Worm (Caenorhabditis elegans) whole organism, mixed stage, embryonic: ENCODE results near the gene cal-2.

Experiments
- blmp-1 ChIP-seq: fragments of 150-350 bp; optimal IDR thresholded peaks from 2 replicates; lab custom pipeline; 2014; ENCODE audit warnings: missing biosample characterization, missing genetic modification characterization
- ces-1 ChIP-seq: fragments of 150-350 bp; optimal IDR thresholded peaks from 2 replicates; lab custom pipeline; 2014; ENCODE audit warnings: missing biosample characterization, missing genetic modification reagents, missing genetic modification characterization
- drap-1 ChIP-seq: fragments of 200-800 bp; sonication (Bioruptor generic); optimal IDR thresholded peaks from 3 replicates; lab custom pipeline; 2018; ENCODE audit warnings: mild to moderate bottlenecking, missing genetic modification characterization, missing compliant biosample characterization
- elt-1 ChIP-seq: sonication (generic microtip); optimal IDR thresholded peaks from 2 replicates; lab custom pipeline; 2017; ENCODE audit warnings: missing genetic modification characterization, mild to moderate bottlenecking, missing compliant biosample characterization, antibody characterized with exemption, moderate library complexity, borderline replicate concordance; ENCODE audit not compliant: insufficient read depth
- elt-3 ChIP-seq: fragments of 150-350 bp; optimal IDR thresholded peaks from 2 replicates; lab custom pipeline; 2014; ENCODE audit warnings: missing biosample characterization, missing genetic modification characterization
- lin-13 ChIP-seq: fragments of 150-350 bp; optimal IDR thresholded peaks from 2 replicates; lab custom pipeline; 2014; ENCODE audit warnings: missing biosample characterization, missing genetic modification characterization
- mab-5 ChIP-seq: fragments of 150-350 bp; optimal IDR thresholded peaks from 2 replicates; lab custom pipeline; 2014; ENCODE audit warnings: missing biosample characterization, missing genetic modification characterization
- mep-1 ChIP-seq: fragments of 150-350 bp; optimal IDR thresholded peaks from 2 replicates; lab custom pipeline; 2017; ENCODE audit warnings: missing biosample characterization, missing genetic modification reagents, missing genetic modification characterization, inconsistent platforms
- nhr-12 ChIP-seq: fragments of 150-350 bp; optimal IDR thresholded peaks from 2 replicates; lab custom pipeline; 2014; ENCODE audit warnings: missing biosample characterization, missing genetic modification characterization
- pha-4 ChIP-seq: fragments of 150-350 bp; optimal IDR thresholded peaks from 2 replicates; lab custom pipeline; 2018; ENCODE audit warnings: missing biosample characterization, missing genetic modification reagents, missing genetic modification characterization
- snpc-4 ChIP-seq: fragments of 150-350 bp; optimal IDR thresholded peaks from 2 replicates; lab custom pipeline; 2014; ENCODE audit warnings: missing biosample characterization, missing genetic modification characterization
- unc-39 ChIP-seq: fragments of 150-350 bp; optimal IDR thresholded peaks from 2 replicates; lab custom pipeline; 2014; ENCODE audit warnings: missing biosample characterization, missing genetic modification characterization

ce11 chrII:8912523-8913017, 47.9 kb upstream of the cal-2 start:
- TF ChIP-seq pha-4 (tag; lab: Kevin White, UChicago): no peak
- TF ChIP-seq ces-1: no peak
- TF ChIP-seq drap-1: no peak
- TF ChIP-seq elt-1 (tag; lab: Kevin White, UChicago): no peak
- TF ChIP-seq snpc-4 (tag; lab: Kevin White, UChicago): no peak
- TF ChIP-seq mep-1 (tag; lab: Kevin White, UChicago): no peak
- no peak for TF ChIP-seq elt-3 (tag; lab: Kevin White, UChicago)
- TF ChIP-seq lin-13: no peak
- no peak for TF ChIP-seq mab-5 (tag; lab: Kevin White, UChicago)
- no peak for TF ChIP-seq blmp-1
- TF ChIP-seq nhr-12: no peak
- TF ChIP-seq unc-39 (tag; lab: Kevin White, UChicago): no peak
